Worm (Caenorhabditis elegans): ENCODE data around the gene cdh-1.
A peak's percentile ranks its signal among the peaks of the same experiment; 100 is the strongest.
"Not testable (repeated sequence)": the region's sequence is repeated elsewhere in the genome, so short reads cannot be mapped to it uniquely, and the experiment has no call there.

cdh-1 gene

ce11 chrIII:2879703-2880102, 31.0 kb upstream of the cdh-1 start:
- TF ChIP-seq daf-12 (tag; optimal IDR thresholded peaks at IDR 0.05) (no peak), elt-1 (tag; optimal IDR thresholded peaks at IDR 0.05) (no peak), unc-39 (tag; optimal IDR thresholded peaks at IDR 0.05) (no peak), pqm-1 (tag; optimal IDR thresholded peaks at IDR 0.05) (no peak), nfya-1 (tag; optimal IDR thresholded peaks at IDR 0.05; ENCODE audit: insufficient read depth) (no peak), hmg-11 (tag; optimal IDR thresholded peaks at IDR 0.05) (no peak), lsy-12 (tag; optimal IDR thresholded peaks at IDR 0.05) (no peak), lin-39 (tag; optimal IDR thresholded peaks at IDR 0.05) (no peak), ceh-16 (tag; optimal IDR thresholded peaks at IDR 0.05) (no peak), jun-1 (tag; optimal IDR thresholded peaks at IDR 0.05) (no peak), ceh-28 (tag; optimal IDR thresholded peaks at IDR 0.05) (no peak), ceh-9 (tag; optimal IDR thresholded peaks at IDR 0.05) (no peak), nhr-25 (tag; optimal IDR thresholded peaks at IDR 0.05) (no peak), nhr-11 (tag; optimal IDR thresholded peaks at IDR 0.05) (no peak), fos-1 (tag; optimal IDR thresholded peaks at IDR 0.05) (no peak), egl-27 (tag; optimal IDR thresholded peaks at IDR 0.05) (no peak), egl-5 (tag; optimal IDR thresholded peaks at IDR 0.05) (no peak), aly-2 (tag; optimal IDR thresholded peaks at IDR 0.05) (no peak), mml-1 (tag; optimal IDR thresholded peaks at IDR 0.05) (no peak)

DNA sequence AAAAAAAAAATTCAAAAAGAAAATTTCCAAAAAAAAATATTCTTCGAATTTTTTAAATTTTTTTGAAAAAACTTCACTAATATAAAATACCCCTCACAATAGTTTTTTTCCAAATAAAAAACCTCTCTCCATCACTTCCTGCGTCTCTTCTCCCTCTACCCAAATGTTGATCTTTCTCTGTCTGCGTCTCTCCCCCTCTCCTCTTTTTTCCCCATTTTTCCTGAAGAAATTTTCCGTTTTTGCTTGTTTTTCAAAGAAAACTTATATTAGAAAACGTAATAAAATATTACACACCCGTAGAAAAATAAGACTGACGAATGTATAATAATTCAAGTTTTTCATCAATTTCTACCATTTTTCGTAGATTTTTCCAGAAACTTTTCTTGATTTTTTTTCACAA, 29.6 kb upstream of the cdh-1 start:
- TF ChIP-seq pqm-1 (tag; optimal IDR thresholded peaks at IDR 0.05) (no peak), pha-4 (tag; optimal IDR thresholded peaks at IDR 0.05) (peak; percentile 11), unc-39 (tag; optimal IDR thresholded peaks at IDR 0.05) (no peak), nfya-1 (tag; optimal IDR thresholded peaks at IDR 0.05; ENCODE audit: insufficient read depth) (peak; percentile 8), hmg-11 (tag; optimal IDR thresholded peaks at IDR 0.05) (peak; percentile 49)

DNA sequence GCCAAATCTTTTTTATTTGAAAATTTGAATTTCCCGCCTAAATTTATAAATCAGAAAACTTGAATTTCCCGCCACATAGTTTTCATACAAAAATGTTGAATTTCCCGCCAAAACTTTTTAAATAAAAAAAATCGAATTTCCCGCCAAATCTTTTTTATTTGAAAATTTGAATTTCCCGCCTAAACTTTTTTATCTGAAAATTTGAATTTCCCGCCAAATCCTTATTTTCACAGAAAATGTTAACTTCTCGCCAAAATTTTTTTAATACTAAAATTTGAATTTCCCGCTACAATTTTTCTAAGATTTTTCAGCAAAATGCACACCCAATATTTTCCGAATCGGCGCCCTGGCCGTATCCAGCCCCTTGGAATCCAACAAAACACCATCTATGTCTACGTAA, 28.7 kb upstream of the cdh-1 start, which contains the start of gene F56F11.2:
F56F11.2 (plus strand) TSS at position 301 of the 400 bp plus-strand sequence.
- TF ChIP-seq fos-1 (tag; optimal IDR thresholded peaks at IDR 0.05); nfya-1 (tag; optimal IDR thresholded peaks at IDR 0.05; ENCODE audit: insufficient read depth); nhr-67 (tag; optimal IDR thresholded peaks at IDR 0.05): not testable (repeated sequence)

DNA sequence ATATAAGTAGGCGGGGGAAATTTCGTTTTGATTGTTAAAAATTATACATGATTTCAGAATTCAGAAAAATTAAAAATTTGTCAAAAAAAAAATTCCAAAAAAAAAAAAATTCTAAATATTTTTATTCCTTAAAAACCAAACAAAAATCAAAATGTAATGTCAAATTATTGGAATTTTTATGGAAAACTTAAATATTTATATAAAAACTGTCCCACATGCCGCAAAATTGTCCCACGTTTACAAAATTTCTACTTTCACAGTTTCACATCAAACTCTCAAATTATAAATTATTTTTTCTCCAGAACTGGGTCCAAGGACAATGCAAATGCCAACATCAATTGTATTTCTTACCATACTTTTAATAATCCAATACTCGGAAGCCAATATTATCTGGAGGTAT, 19.3 kb upstream of the cdh-1 start, which contains the start of gene F56F11.1:
F56F11.1 (plus strand) TSS at position 301 of the 400 bp plus-strand sequence.
- no peak for TF ChIP-seq fos-1 (tag; optimal IDR thresholded peaks at IDR 0.05)
- TF ChIP-seq aly-2 (tag; optimal IDR thresholded peaks at IDR 0.05): no peak
- no peak for TF ChIP-seq pqm-1 (tag; optimal IDR thresholded peaks at IDR 0.05)
- no peak for TF ChIP-seq tbx-2 (tag; optimal IDR thresholded peaks at IDR 0.05)
- no peak for TF ChIP-seq lsy-12 (tag; optimal IDR thresholded peaks at IDR 0.05)
- TF ChIP-seq egl-27 (tag; optimal IDR thresholded peaks at IDR 0.05): no peak
- TF ChIP-seq nhr-43 (tag; optimal IDR thresholded peaks at IDR 0.05; ENCODE audit: poor library complexity, severe bottlenecking): no peak
- TF ChIP-seq jun-1 (tag; optimal IDR thresholded peaks at IDR 0.05): no peak
- TF ChIP-seq skn-1 (tag; optimal IDR thresholded peaks at IDR 0.05): no peak
- TF ChIP-seq eor-1 (tag; optimal IDR thresholded peaks at IDR 0.05): no peak

DNA sequence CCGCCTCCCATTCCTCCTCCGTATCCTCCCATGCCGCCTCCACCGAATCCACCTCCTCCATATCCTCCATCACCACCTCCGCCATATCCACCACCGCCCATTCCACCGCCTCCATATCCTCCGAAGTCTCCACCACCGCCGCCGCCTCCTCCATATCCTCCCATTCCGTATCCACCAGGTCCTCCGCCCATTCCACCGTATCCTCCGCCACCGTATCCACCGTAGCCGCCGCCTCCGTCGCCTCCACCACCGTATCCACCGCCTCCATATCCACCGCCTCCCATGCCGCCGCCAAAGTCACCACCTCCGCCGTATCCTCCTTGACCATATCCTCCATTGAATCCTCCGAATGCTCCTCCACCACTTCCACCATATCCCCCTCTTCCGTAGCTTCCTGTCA, 11.0 kb upstream of the cdh-1 start:
- TF ChIP-seq lin-39 (tag; optimal IDR thresholded peaks at IDR 0.05) (no peak), ceh-28 (tag; optimal IDR thresholded peaks at IDR 0.05) (no peak), zag-1 (tag; optimal IDR thresholded peaks at IDR 0.05) (no peak), egl-27 (tag; optimal IDR thresholded peaks at IDR 0.05) (no peak), R02D3.7 (tag; optimal IDR thresholded peaks at IDR 0.05) (no peak), elt-3 (tag; optimal IDR thresholded peaks at IDR 0.05) (no peak), ztf-11 (tag; optimal IDR thresholded peaks at IDR 0.05) (no peak), nhr-28 (tag; optimal IDR thresholded peaks at IDR 0.05) (no peak), nhr-76 (tag; optimal IDR thresholded peaks at IDR 0.05) (no peak)

- TF ChIP-seq eor-1 (tag; optimal IDR thresholded peaks at IDR 0.05): no peak
- TF ChIP-seq nhr-76 (tag; optimal IDR thresholded peaks at IDR 0.05): no peak
- TF ChIP-seq skn-1 (tag; optimal IDR thresholded peaks at IDR 0.05): no peak
Observed at ce11 chrIII:2901117-2901516, 9.6 kb upstream of the cdh-1 start, which contains the start of gene idpa-1. idpa-1 (minus strand) TSS chrIII:2901217.
